Fruit fly (Drosophila melanogaster) whole organism, embryonic: ENCODE results near the gene CG34265.

Experiments used
- Bteb2 ChIP-seq: fragments of 200-800 bp; sonication (Bioruptor generic); optimal IDR thresholded peaks from 2 replicates; lab custom pipeline; 2016; ENCODE audit warnings: missing biosample characterization, missing genetic modification characterization
- CG10565 ChIP-seq: fragments of 200-800 bp; sonication (Bioruptor generic); optimal IDR thresholded peaks from 3 replicates; lab custom pipeline; 2016; ENCODE audit warnings: missing biosample characterization, mild to moderate bottlenecking, missing genetic modification characterization
- CG10654 ChIP-seq: fragments of 200-800 bp; sonication (Bioruptor generic); optimal IDR thresholded peaks from 2 replicates; lab custom pipeline; 2016; ENCODE audit warnings: missing biosample characterization, missing genetic modification characterization
- CG12219 ChIP-seq: fragments of 200-800 bp; sonication (Bioruptor generic); optimal IDR thresholded peaks from 3 replicates; lab custom pipeline; 2018; ENCODE audit warnings: missing biosample characterization, mild to moderate bottlenecking, missing genetic modification characterization
- CG14667 ChIP-seq: fragments of 200-800 bp; sonication (Bioruptor generic); IDR thresholded peaks from 2 replicates; pipeline ENCODE4 v1.3.6; 2022; ENCODE audit warnings: missing biosample characterization, missing genetic modification characterization
- CG15479 ChIP-seq: fragments of 200-800 bp; sonication (Bioruptor generic); optimal IDR thresholded peaks from 3 replicates; lab custom pipeline; 2019; ENCODE audit warnings: missing biosample characterization, mild to moderate bottlenecking, missing genetic modification characterization, moderate library complexity
- CG17186 ChIP-seq: fragments of 200-800 bp; sonication (Bioruptor generic); optimal IDR thresholded peaks from 3 replicates; lab custom pipeline; 2017; ENCODE audit warnings: missing biosample characterization, missing genetic modification reagents, missing genetic modification characterization
- CG17361 ChIP-seq: fragments of 200-800 bp; sonication (Bioruptor generic); IDR thresholded peaks from 3 replicates; pipeline ENCODE4 v1.3.6; 2022; ENCODE audit warnings: missing biosample characterization, missing genetic modification characterization
- CG17802 ChIP-seq: fragments of 200-800 bp; sonication (Bioruptor generic); optimal IDR thresholded peaks from 2 replicates; lab custom pipeline; 2018; ENCODE audit warnings: missing biosample characterization, mild to moderate bottlenecking, missing genetic modification characterization, moderate library complexity
- CG2202 ChIP-seq: fragments of 200-800 bp; sonication (Bioruptor generic); optimal IDR thresholded peaks from 2 replicates; lab custom pipeline; 2018; ENCODE audit warnings: missing biosample characterization, mild to moderate bottlenecking, missing genetic modification characterization
- CG31441 ChIP-seq: fragments of 200-800 bp; sonication (Bioruptor generic); IDR thresholded peaks from 2 replicates; pipeline ENCODE4 v1.3.6; 2022; ENCODE audit warnings: missing biosample characterization, missing genetic modification characterization
- CG33557 ChIP-seq: fragments of 200-800 bp; sonication (Bioruptor generic); optimal IDR thresholded peaks from 2 replicates; lab custom pipeline; 2019; ENCODE audit warnings: missing biosample characterization, mild to moderate bottlenecking, missing genetic modification characterization, moderate library complexity
- CG42726 ChIP-seq: fragments of 200-800 bp; sonication (Bioruptor generic); IDR thresholded peaks from 2 replicates; pipeline ENCODE4 v1.3.6; 2022; ENCODE audit warnings: missing biosample characterization, missing genetic modification characterization; ENCODE audit not compliant: partially characterized antibody
- CG4424 ChIP-seq: fragments of 200-800 bp; sonication (Bioruptor generic); optimal IDR thresholded peaks from 3 replicates; lab custom pipeline; 2016; ENCODE audit warnings: missing biosample characterization, missing genetic modification characterization
- CG6272 ChIP-seq: fragments of 200-800 bp; sonication (Bioruptor generic); IDR thresholded peaks from 2 replicates; pipeline ENCODE4 v1.3.6; 2022; ENCODE audit warnings: missing biosample characterization, missing genetic modification characterization
- CG6765 ChIP-seq: fragments of 200-800 bp; sonication (Bioruptor generic); optimal IDR thresholded peaks from 3 replicates; lab custom pipeline; 2017; ENCODE audit warnings: missing biosample characterization, mild to moderate bottlenecking, missing genetic modification characterization
- CG6854 ChIP-seq: fragments of 200-800 bp; sonication (Bioruptor generic); optimal IDR thresholded peaks from 3 replicates; lab custom pipeline; 2017; ENCODE audit warnings: missing biosample characterization, mild to moderate bottlenecking, missing genetic modification characterization
- CG7556 ChIP-seq: fragments of 200-800 bp; sonication (Bioruptor generic); optimal IDR thresholded peaks from 2 replicates; lab custom pipeline; 2017; ENCODE audit warnings: missing biosample characterization, mild to moderate bottlenecking, missing genetic modification characterization
- CG8290 ChIP-seq, 3 experiments: fragments of 200-800 bp; sonication (Bioruptor generic); optimal IDR thresholded peaks; 2 replicates each; lab custom pipeline; 2016 to 2019; ENCODE audit warnings: missing biosample characterization in 3 of 3, missing genetic modification characterization in 3 of 3, mild to moderate bottlenecking in 2 of 3, moderate library complexity in 1 of 3
- CG9609 ChIP-seq: fragments of 200-800 bp; sonication (Bioruptor generic); optimal IDR thresholded peaks from 3 replicates; lab custom pipeline; 2016; ENCODE audit warnings: missing biosample characterization, missing genetic modification characterization
- E2f2 ChIP-seq: fragments of 200-800 bp; sonication (Bioruptor generic); IDR thresholded peaks from 2 replicates; pipeline ENCODE4 v1.3.6; 2022; ENCODE audit warnings: missing biosample characterization, missing genetic modification characterization
- Elba2 ChIP-seq: fragments of 200-800 bp; sonication (Bioruptor generic); optimal IDR thresholded peaks from 3 replicates; lab custom pipeline; 2016; ENCODE audit warnings: missing biosample characterization, missing genetic modification characterization
- H15 ChIP-seq: fragments of 200-800 bp; sonication (Bioruptor generic); IDR thresholded peaks from 3 replicates; pipeline ENCODE4 v1.3.6; 2022; ENCODE audit warnings: missing biosample characterization, missing genetic modification characterization
- Hsf ChIP-seq: fragments of 200-800 bp; sonication (Bioruptor generic); optimal IDR thresholded peaks from 3 replicates; lab custom pipeline; 2016; ENCODE audit warnings: missing biosample characterization, missing genetic modification characterization
- Med ChIP-seq: fragments of 200-800 bp; sonication (Bioruptor generic); peaks from one replicate; lab custom pipeline; 2016; ENCODE audit warnings: missing biosample characterization, missing genetic modification characterization, mild to moderate bottlenecking, inconsistent platforms, moderate library complexity
- NC2α ChIP-seq: fragments of 200-800 bp; sonication (Bioruptor generic); optimal IDR thresholded peaks from 2 replicates; lab custom pipeline; 2016; ENCODE audit warnings: missing biosample characterization, missing genetic modification characterization
- NfI ChIP-seq: fragments of 200-800 bp; sonication (Bioruptor generic); optimal IDR thresholded peaks from 3 replicates; lab custom pipeline; 2018; ENCODE audit warnings: missing biosample characterization, mild to moderate bottlenecking, missing genetic modification characterization, moderate library complexity
- Opbp ChIP-seq: fragments of 200-800 bp; sonication (Bioruptor generic); IDR thresholded peaks from 3 replicates; pipeline ENCODE4 v1.3.6; 2022; ENCODE audit warnings: missing biosample characterization, missing genetic modification characterization; ENCODE audit not compliant: partially characterized antibody
- cg ChIP-seq: fragments of 200-800 bp; sonication (Bioruptor generic); optimal IDR thresholded peaks from 3 replicates; lab custom pipeline; 2019; ENCODE audit warnings: missing biosample characterization, mild to moderate bottlenecking, missing genetic modification characterization, moderate library complexity
- croc ChIP-seq: fragments of 200-800 bp; sonication (Bioruptor generic); conservative IDR thresholded peaks from 3 replicates; pipeline ENCODE4 v1.3.6; 2022; ENCODE audit warnings: missing biosample characterization, missing genetic modification characterization
- cwo ChIP-seq: fragments of 200-800 bp; sonication (Bioruptor generic); optimal IDR thresholded peaks from 3 replicates; lab custom pipeline; 2017; ENCODE audit warnings: missing biosample characterization, missing genetic modification characterization, mild to moderate bottlenecking, moderate library complexity, missing genetic modification reagents
- da ChIP-seq: fragments of 200-800 bp; sonication (Bioruptor generic); optimal IDR thresholded peaks from 2 replicates; lab custom pipeline; 2016; ENCODE audit warnings: missing biosample characterization, missing genetic modification characterization
- dmrt11E ChIP-seq: fragments of 200-800 bp; sonication (Bioruptor generic); optimal IDR thresholded peaks from 3 replicates; lab custom pipeline; 2018; ENCODE audit warnings: missing biosample characterization, mild to moderate bottlenecking, missing genetic modification characterization, moderate library complexity
- eve ChIP-seq, 2 experiments: fragments of >200 bp; optimal IDR thresholded peaks; 2 replicates each; lab custom pipeline; 2017; ENCODE audit warnings: missing biosample characterization in 2 of 2, missing genetic modification characterization in 2 of 2
- exex ChIP-seq: fragments of 200-800 bp; sonication (Bioruptor generic); optimal IDR thresholded peaks from 4 replicates; lab custom pipeline; 2018; ENCODE audit warnings: missing biosample characterization, mild to moderate bottlenecking, missing genetic modification characterization, moderate library complexity
- gcm ChIP-seq: fragments of 200-800 bp; sonication (Bioruptor generic); optimal IDR thresholded peaks from 2 replicates; lab custom pipeline; 2019; ENCODE audit warnings: missing biosample characterization, mild to moderate bottlenecking, missing genetic modification characterization, moderate library complexity
- grn ChIP-seq: fragments of 200-800 bp; sonication (Bioruptor generic); optimal IDR thresholded peaks from 3 replicates; lab custom pipeline; 2017; ENCODE audit warnings: missing biosample characterization, missing genetic modification characterization
- her ChIP-seq: fragments of 200-800 bp; sonication (Bioruptor generic); optimal IDR thresholded peaks from 2 replicates; lab custom pipeline; 2016; ENCODE audit warnings: missing biosample characterization, missing genetic modification characterization
- hkb ChIP-seq, 2 experiments: fragments of 200-800 bp in 1 of 2; fragments of >200 bp in 1 of 2; sonication (Bioruptor generic) in 1 of 2; IDR thresholded peaks in 1 of 2; optimal IDR thresholded peaks in 1 of 2; 2 replicates each; pipeline versions ENCODE4 v1.3.6 to Lab custom; 2017 to 2022; ENCODE audit warnings: missing biosample characterization in 1 of 2, missing genetic modification characterization in 1 of 2
- kay ChIP-seq: fragments of 200-800 bp; sonication (Bioruptor generic); optimal IDR thresholded peaks from 2 replicates; lab custom pipeline; 2016; ENCODE audit warnings: missing biosample characterization, missing genetic modification characterization
- knrl ChIP-seq: fragments of 200-800 bp; sonication (Bioruptor generic); IDR thresholded peaks from 3 replicates; pipeline ENCODE4 v1.3.6; 2022; ENCODE audit warnings: missing biosample characterization, missing genetic modification characterization; ENCODE audit not compliant: partially characterized antibody
- lmd ChIP-seq: fragments of 200-800 bp; sonication (Bioruptor generic); IDR thresholded peaks from 2 replicates; pipeline ENCODE4 v1.3.6; 2022; ENCODE audit warnings: missing biosample characterization, missing genetic modification characterization
- nmo ChIP-seq: fragments of 200-800 bp; sonication (Bioruptor generic); optimal IDR thresholded peaks from 2 replicates; lab custom pipeline; 2018; ENCODE audit warnings: missing biosample characterization, mild to moderate bottlenecking, missing genetic modification characterization, moderate library complexity
- ro ChIP-seq: fragments of 200-800 bp; sonication (Bioruptor generic); IDR thresholded peaks from 2 replicates; pipeline ENCODE4 v1.3.6; 2022; ENCODE audit warnings: missing biosample characterization, missing genetic modification characterization
- slbo ChIP-seq: fragments of 200-800 bp; sonication (Bioruptor generic); IDR thresholded peaks from 2 replicates; pipeline ENCODE4 v1.3.6; 2022; ENCODE audit warnings: missing biosample characterization, missing genetic modification characterization
- twi ChIP-seq: fragments of 200-800 bp; optimal IDR thresholded peaks from 2 replicates; lab custom pipeline; 2019; ENCODE audit warnings: missing biosample characterization, mild to moderate bottlenecking, missing genetic modification characterization, moderate library complexity
- wdn ChIP-seq: fragments of 200-800 bp; sonication (Bioruptor generic); IDR thresholded peaks from 2 replicates; pipeline ENCODE4 v1.3.6; 2022; ENCODE audit warnings: missing biosample characterization, missing genetic modification characterization
- yki ChIP-seq: fragments of >200 bp; optimal IDR thresholded peaks from 3 replicates; lab custom pipeline; 2018

The CG34265 gene

dm6 chr3L:3248714-3249663 is 19.3 kb upstream of the CG34265 start (continued):
- TF ChIP-seq her (GFP tag; lab: Kevin White, UChicago) (no peak), CG4424 (GFP tag; lab: Kevin White, UChicago) (peak; percentile 36), lmd (peak; percentile 33; the same call in 1 of the 2 replicates), yki (no peak), CG6272 (GFP tag; lab: Robert Waterston, UW) (no peak), CG42726 (GFP tag; lab: Robert Waterston, UW) (no peak), CG17802 (tag; lab: Kevin White, UChicago) (no peak), cg (GFP tag; lab: Kevin White, UChicago) (peak; percentile 61), CG6854 (GFP tag; lab: Kevin White, UChicago) (no peak), CG31441 (peak; percentile 54; the same call in 1 of the 2 replicates), CG7556 (peak; percentile 19), slbo (GFP tag; lab: Robert Waterston, UW) (peak; percentile 39; the same call in 1 of the 2 replicates), eve (GFP tag; optimal IDR thresholded peaks at IDR 0.05; lab: Kevin White, UChicago) (peak in 1 of 2 experiments; percentile 73), CG6765 (no peak), exex (no peak), CG9609 (GFP tag; lab: Kevin White, UChicago) (no peak), CG10565 (no peak), twi (tag; lab: Kevin White, UChicago) (no peak), NC2α (GFP tag; lab: Kevin White, UChicago) (peak; percentile 2), Med (GFP tag; lab: Kevin White, UChicago) (peak; percentile 84), E2f2 (GFP tag; lab: Robert Waterston, UW) (peak; percentile 15; the same call in 1 of the 2 replicates), CG8290 (GFP tag; optimal IDR thresholded peaks at IDR 0.05; lab: Kevin White, UChicago) (no peak), CG8290 (tag; optimal IDR thresholded peaks at IDR 0.05; lab: Kevin White, UChicago) (no peak), CG14667 (GFP tag; lab: Robert Waterston, UW) (0 out of 2 replicates have a peak, but pooled peaks have one; percentile 12), CG33557 (GFP tag; lab: Kevin White, UChicago) (no peak), da (no peak), CG2202 (tag; lab: Kevin White, UChicago) (no peak), Elba2 (no peak), knrl (GFP tag; lab: Robert Waterston, UW) (no peak), NfI (peak; percentile 48), nmo (GFP tag; lab: Kevin White, UChicago) (peak; percentile 74), wdn (GFP tag; lab: Robert Waterston, UW) (no peak), CG15479 (GFP tag; lab: Kevin White, UChicago) (no peak), croc (GFP tag; lab: Robert Waterston, UW) (no peak), ro (GFP tag; lab: Robert Waterston, UW) (no peak), CG17186 (no peak), H15 (GFP tag; lab: Robert Waterston, UW) (no peak), Opbp (no peak), CG10654 (GFP tag; lab: Kevin White, UChicago) (no peak), hkb (optimal IDR thresholded peaks at IDR 0.05; lab: Kevin White, UChicago) (no peak), hkb (GFP tag; IDR thresholded peaks at IDR 0.05; lab: Robert Waterston, UW) (peak; percentile 54; the same call in 1 of the 2 replicates), dmrt11E (tag; lab: Kevin White, UChicago) (no peak), Bteb2 (GFP tag; lab: Kevin White, UChicago) (peak; percentile 44), gcm (GFP tag; lab: Kevin White, UChicago) (no peak), Hsf (peak; percentile 40), CG12219 (GFP tag; lab: Kevin White, UChicago) (peak; percentile 38), CG17361 (peak; percentile 37; the same call in 1 of the 3 replicates), cwo (GFP tag; lab: Kevin White, UChicago) (no peak), kay (GFP tag; lab: Kevin White, UChicago) (no peak), grn (GFP tag; lab: Kevin White, UChicago) (no peak)
